Worm (Caenorhabditis elegans): Measurements from ENCODE around the gene osm-5.

DNA sequence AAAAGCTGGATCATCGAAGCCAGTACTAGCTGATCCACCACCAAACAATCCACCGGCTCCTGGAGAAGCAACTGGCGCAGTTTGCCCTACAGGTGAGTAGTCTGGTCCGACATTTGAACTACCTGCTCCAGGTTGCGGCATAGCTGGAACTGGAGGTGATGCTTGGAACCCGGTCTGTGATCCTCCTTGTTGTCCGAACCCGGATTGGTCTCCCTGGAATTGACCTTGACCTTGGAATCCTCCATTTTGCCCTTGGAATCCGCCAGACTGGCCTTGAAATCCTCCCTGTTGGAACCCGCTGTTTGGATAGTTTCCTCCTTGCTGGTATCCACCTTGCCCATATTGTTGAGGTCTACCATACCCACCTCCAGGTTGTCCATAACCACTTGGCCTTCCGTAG, 38.1 kb upstream of the osm-5 start:
- TF ChIP-seq mef-2 (tag; optimal IDR thresholded peaks at IDR 0.05), result no peak
- no peak for TF ChIP-seq unc-130 (tag; optimal IDR thresholded peaks at IDR 0.05)
- no peak for TF ChIP-seq nhr-11 (tag; optimal IDR thresholded peaks at IDR 0.05)
- no peak for TF ChIP-seq nhr-237 (tag; optimal IDR thresholded peaks at IDR 0.05)
- TF ChIP-seq blmp-1 (tag; optimal IDR thresholded peaks at IDR 0.05), result no peak
- no peak for TF ChIP-seq rnt-1 (tag; optimal IDR thresholded peaks at IDR 0.05)
- TF ChIP-seq nhr-90 (tag; optimal IDR thresholded peaks at IDR 0.05; ENCODE audit: poor library complexity), result no peak
- TF ChIP-seq fos-1 (tag; optimal IDR thresholded peaks at IDR 0.05), result no peak
- TF ChIP-seq unc-62 (GFP tag; optimal IDR thresholded peaks at IDR 0.05), result no peak
- TF ChIP-seq elt-2 (tag; optimal IDR thresholded peaks at IDR 0.05), result no peak
- TF ChIP-seq mdl-1 (tag; optimal IDR thresholded peaks at IDR 0.05), result no peak
- no peak for TF ChIP-seq C16A3.4 (tag; optimal IDR thresholded peaks at IDR 0.05)
- TF ChIP-seq tbx-2 (tag; optimal IDR thresholded peaks at IDR 0.05), result no peak

Data from whole organism, L1 larva.